Fruit fly (Drosophila melanogaster) whole organism, embryonic: ENCODE measurements around the gene CG13053.

ENCODE experiments used
- CG10267 ChIP-seq: fragments of 200-800 bp; sonication (Bioruptor generic); optimal IDR thresholded peaks from 2 replicates; lab custom pipeline; 2018; ENCODE audit warnings: missing biosample characterization, mild to moderate bottlenecking, missing genetic modification characterization, moderate library complexity
- CG10274 ChIP-seq: fragments of 200-800 bp; sonication (Bioruptor generic); optimal IDR thresholded peaks from 3 replicates; lab custom pipeline; 2017; ENCODE audit warnings: missing biosample characterization, mild to moderate bottlenecking, missing genetic modification characterization
- CG10366 ChIP-seq: fragments of 200-800 bp; sonication (Bioruptor generic); IDR thresholded peaks from 2 replicates; pipeline ENCODE4 v1.3.6; 2022; ENCODE audit warnings: missing biosample characterization, missing genetic modification characterization
- CG10431 ChIP-seq: fragments of 200-800 bp; sonication (Bioruptor generic); optimal IDR thresholded peaks from 3 replicates; lab custom pipeline; 2018; ENCODE audit warnings: missing biosample characterization, mild to moderate bottlenecking, missing genetic modification characterization
- CG10462 ChIP-seq: fragments of 200-800 bp; sonication (Bioruptor generic); optimal IDR thresholded peaks from 2 replicates; lab custom pipeline; 2016; ENCODE audit warnings: missing biosample characterization, missing genetic modification characterization
- CG11456 ChIP-seq: fragments of 200-800 bp; sonication (Bioruptor generic); IDR thresholded peaks from 3 replicates; pipeline ENCODE4 v1.3.6; 2022; ENCODE audit warnings: missing biosample characterization, missing genetic modification characterization
- CG11723 ChIP-seq: fragments of 200-800 bp; sonication (Bioruptor generic); optimal IDR thresholded peaks from 2 replicates; lab custom pipeline; 2017; ENCODE audit warnings: missing biosample characterization, mild to moderate bottlenecking, missing genetic modification characterization
- CG15011 ChIP-seq: fragments of 200-800 bp; sonication (Bioruptor generic); optimal IDR thresholded peaks from 3 replicates; lab custom pipeline; 2018; ENCODE audit warnings: missing biosample characterization, mild to moderate bottlenecking, missing genetic modification characterization
- CG1647 ChIP-seq: fragments of 200-800 bp; sonication (Bioruptor generic); optimal IDR thresholded peaks from 3 replicates; lab custom pipeline; 2016; ENCODE audit warnings: missing biosample characterization, missing genetic modification characterization
- CG17359 ChIP-seq: fragments of 200-800 bp; sonication (Bioruptor generic); optimal IDR thresholded peaks from 3 replicates; lab custom pipeline; 2018; ENCODE audit warnings: missing biosample characterization, mild to moderate bottlenecking, missing genetic modification characterization, moderate library complexity
- CG1792 ChIP-seq: fragments of 200-800 bp; sonication (Bioruptor generic); optimal IDR thresholded peaks from 2 replicates; lab custom pipeline; 2016; ENCODE audit warnings: missing biosample characterization, missing genetic modification characterization
- CG18619 ChIP-seq: fragments of 200-800 bp; sonication (Bioruptor generic); optimal IDR thresholded peaks from 3 replicates; lab custom pipeline; 2017; ENCODE audit warnings: missing biosample characterization, mild to moderate bottlenecking, missing genetic modification characterization
- CG3995 ChIP-seq: fragments of 200-800 bp; sonication (Bioruptor generic); optimal IDR thresholded peaks from 3 replicates; lab custom pipeline; 2016; ENCODE audit warnings: missing biosample characterization, missing genetic modification characterization
- CG7271 ChIP-seq: fragments of 200-800 bp; sonication (Bioruptor generic); optimal IDR thresholded peaks from 2 replicates; lab custom pipeline; 2018; ENCODE audit warnings: missing biosample characterization, mild to moderate bottlenecking, missing genetic modification characterization, moderate library complexity
- CG7556 ChIP-seq: fragments of 200-800 bp; sonication (Bioruptor generic); optimal IDR thresholded peaks from 2 replicates; lab custom pipeline; 2017; ENCODE audit warnings: missing biosample characterization, mild to moderate bottlenecking, missing genetic modification characterization
- CG7786 ChIP-seq: fragments of 200-800 bp; sonication (Bioruptor generic); optimal IDR thresholded peaks from 2 replicates; lab custom pipeline; 2016; ENCODE audit warnings: missing biosample characterization, missing genetic modification characterization
- CoRest ChIP-seq: fragments of 200-800 bp; sonication (Bioruptor generic); optimal IDR thresholded peaks from 3 replicates; lab custom pipeline; 2018; ENCODE audit warnings: missing biosample characterization, mild to moderate bottlenecking, missing genetic modification characterization, moderate library complexity
- Dp ChIP-seq: fragments of 200-800 bp; sonication (Bioruptor generic); optimal IDR thresholded peaks from 2 replicates; lab custom pipeline; 2018; ENCODE audit warnings: missing biosample characterization, mild to moderate bottlenecking, missing genetic modification characterization, moderate library complexity
- Eip74EF ChIP-seq, 2 experiments: fragments of 200-800 bp in 1 of 2; fragments of >200 bp in 1 of 2; sonication (Bioruptor generic) in 1 of 2; optimal IDR thresholded peaks; 2 replicates each; lab custom pipeline; 2017 to 2019; ENCODE audit warnings: missing biosample characterization in 2 of 2, missing genetic modification characterization in 2 of 2, mild to moderate bottlenecking in 1 of 2, moderate library complexity in 1 of 2
- Hmr ChIP-seq: fragments of 200-800 bp; sonication (Bioruptor generic); optimal IDR thresholded peaks from 3 replicates; lab custom pipeline; 2017; ENCODE audit warnings: mild to moderate bottlenecking, missing biosample characterization, missing genetic modification reagents, missing genetic modification characterization
- Jarid2 ChIP-seq: fragments of 200-800 bp; sonication (Bioruptor generic); optimal IDR thresholded peaks from 3 replicates; lab custom pipeline; 2017; ENCODE audit warnings: mild to moderate bottlenecking, missing biosample characterization, missing genetic modification reagents, missing genetic modification characterization
- MESR4 ChIP-seq: fragments of 200-800 bp; sonication (Bioruptor generic); optimal IDR thresholded peaks from 2 replicates; lab custom pipeline; 2018; ENCODE audit warnings: missing biosample characterization, mild to moderate bottlenecking, missing genetic modification characterization, moderate library complexity
- Myb ChIP-seq: fragments of 200-800 bp; sonication (Bioruptor generic); optimal IDR thresholded peaks from 2 replicates; lab custom pipeline; 2016; ENCODE audit warnings: missing biosample characterization, missing genetic modification characterization
- Nf-YA ChIP-seq: fragments of 200-800 bp; sonication (Bioruptor generic); IDR thresholded peaks from 2 replicates; pipeline ENCODE4 v1.3.6; 2022; ENCODE audit warnings: missing biosample characterization, missing genetic modification characterization
- Vsx1 ChIP-seq: fragments of 200-800 bp; sonication (Bioruptor generic); optimal IDR thresholded peaks from 2 replicates; lab custom pipeline; 2017; ENCODE audit warnings: missing biosample characterization, mild to moderate bottlenecking, missing genetic modification characterization, missing genetic modification reagents
- YL-1 ChIP-seq: fragments of 200-800 bp; sonication (Bioruptor generic); optimal IDR thresholded peaks from 3 replicates; lab custom pipeline; 2017; ENCODE audit warnings: missing biosample characterization, mild to moderate bottlenecking, missing genetic modification characterization
- ap ChIP-seq: fragments of 200-800 bp; sonication (Bioruptor generic); IDR thresholded peaks from 2 replicates; pipeline ENCODE4 v1.3.6; 2022; ENCODE audit warnings: missing biosample characterization, missing genetic modification characterization
- ase ChIP-seq: fragments of 200-800 bp; sonication (Bioruptor generic); IDR thresholded peaks from 3 replicates; pipeline ENCODE4 v1.3.6; 2022; ENCODE audit warnings: missing biosample characterization, missing genetic modification characterization
- ash1 ChIP-seq: fragments of 200-800 bp; sonication (Bioruptor generic); optimal IDR thresholded peaks from 2 replicates; lab custom pipeline; 2018; ENCODE audit warnings: missing biosample characterization, mild to moderate bottlenecking, missing genetic modification characterization
- cad ChIP-seq: fragments of >200 bp; optimal IDR thresholded peaks from 2 replicates; lab custom pipeline; 2017; ENCODE audit warnings: missing biosample characterization, missing genetic modification characterization
- cato ChIP-seq: fragments of 200-800 bp; sonication (Bioruptor generic); optimal IDR thresholded peaks from 2 replicates; lab custom pipeline; 2016; ENCODE audit warnings: missing biosample characterization, missing genetic modification characterization, borderline replicate concordance
- chinmo ChIP-seq: fragments of 200-800 bp; sonication (Bioruptor generic); IDR thresholded peaks from 4 replicates; pipeline ENCODE4 v1.3.6; 2022; ENCODE audit warnings: missing biosample characterization, missing genetic modification characterization; ENCODE audit not compliant: partially characterized antibody
- chn ChIP-seq: fragments of 200-800 bp; sonication (Bioruptor generic); optimal IDR thresholded peaks from 2 replicates; lab custom pipeline; 2016; ENCODE audit warnings: missing biosample characterization, missing genetic modification characterization
- crc ChIP-seq: fragments of 200-800 bp; sonication (Bioruptor generic); optimal IDR thresholded peaks from 2 replicates; lab custom pipeline; 2016; ENCODE audit warnings: missing biosample characterization, missing genetic modification characterization
- crol ChIP-seq: fragments of 200-800 bp; sonication (Bioruptor generic); IDR thresholded peaks from 2 replicates; pipeline ENCODE4 v1.3.6; 2022; ENCODE audit warnings: missing biosample characterization, missing genetic modification characterization
- danr ChIP-seq: fragments of 200-800 bp; sonication (Bioruptor generic); IDR thresholded peaks from 2 replicates; pipeline ENCODE4 v1.3.6; 2022; ENCODE audit warnings: missing biosample characterization, missing genetic modification characterization
- dm ChIP-seq: fragments of 200-800 bp; sonication (Bioruptor generic); optimal IDR thresholded peaks from 3 replicates; lab custom pipeline; 2016; ENCODE audit warnings: missing biosample characterization, missing genetic modification characterization
- ems ChIP-seq: fragments of 200-800 bp; sonication (Bioruptor generic); optimal IDR thresholded peaks from 3 replicates; lab custom pipeline; 2016; ENCODE audit warnings: missing biosample characterization, missing genetic modification characterization
- gcm2 ChIP-seq: fragments of 200-800 bp; sonication (Bioruptor generic); optimal IDR thresholded peaks from 2 replicates; lab custom pipeline; 2016; ENCODE audit warnings: missing biosample characterization, missing genetic modification characterization
- gem ChIP-seq: fragments of 200-800 bp; sonication (Bioruptor generic); optimal IDR thresholded peaks from 2 replicates; lab custom pipeline; 2019; ENCODE audit warnings: missing biosample characterization, mild to moderate bottlenecking, missing genetic modification characterization, moderate library complexity
- grn ChIP-seq: fragments of 200-800 bp; sonication (Bioruptor generic); optimal IDR thresholded peaks from 3 replicates; lab custom pipeline; 2017; ENCODE audit warnings: missing biosample characterization, missing genetic modification characterization
- luna ChIP-seq: fragments of 200-800 bp; sonication (Bioruptor generic); optimal IDR thresholded peaks from 2 replicates; lab custom pipeline; 2016; ENCODE audit warnings: missing biosample characterization, missing genetic modification characterization
- nau ChIP-seq: fragments of 200-800 bp; sonication (Bioruptor generic); optimal IDR thresholded peaks from 3 replicates; lab custom pipeline; 2017; ENCODE audit warnings: missing biosample characterization, mild to moderate bottlenecking, missing genetic modification characterization, missing genetic modification reagents
- nerfin-1 ChIP-seq: fragments of 200-800 bp; sonication (Bioruptor generic); optimal IDR thresholded peaks from 3 replicates; lab custom pipeline; 2019; ENCODE audit warnings: missing biosample characterization, mild to moderate bottlenecking, missing genetic modification characterization, moderate library complexity
- onecut ChIP-seq: fragments of 200-800 bp; sonication (Bioruptor generic); IDR thresholded peaks from 2 replicates; pipeline ENCODE4 v1.3.6; 2022; ENCODE audit warnings: missing biosample characterization, missing genetic modification characterization
- sc ChIP-seq, 3 experiments: fragments of >200 bp in 2 of 3; fragments of 200-800 bp in 1 of 3; sonication (Bioruptor generic) in 1 of 3; optimal IDR thresholded peaks; 2 replicates in 2 of 3; 3 replicates in 1 of 3; lab custom pipeline; 2017; ENCODE audit warnings: mild to moderate bottlenecking in 1 of 3, missing biosample characterization in 1 of 3, missing genetic modification characterization in 1 of 3, missing genetic modification reagents in 1 of 3
- sisA ChIP-seq: fragments of 200-800 bp; sonication (Bioruptor generic); IDR thresholded peaks from 2 replicates; pipeline ENCODE4 v1.3.6; 2022; ENCODE audit warnings: missing biosample characterization, missing genetic modification characterization
- stc ChIP-seq: fragments of 200-800 bp; sonication (Bioruptor generic); IDR thresholded peaks from 2 replicates; pipeline ENCODE4 v1.3.6; 2022; ENCODE audit warnings: missing biosample characterization, missing genetic modification characterization
- tna ChIP-seq: fragments of 200-800 bp; sonication (Bioruptor generic); IDR thresholded peaks from 2 replicates; pipeline ENCODE4 v1.3.6; 2022; ENCODE audit warnings: missing biosample characterization, missing genetic modification characterization; ENCODE audit not compliant: partially characterized antibody
- tup ChIP-seq: fragments of 200-800 bp; sonication (Bioruptor generic); optimal IDR thresholded peaks from 2 replicates; lab custom pipeline; 2016; ENCODE audit warnings: missing biosample characterization, mild to moderate bottlenecking, missing genetic modification characterization, moderate library complexity

Gene CG13053

dm6 chr3L:16289067-16289466 lies 29.5 kb upstream of the CG13053 start (continued):
- no peak for TF ChIP-seq sc (optimal IDR thresholded peaks at IDR 0.05; lab: Kevin White, UChicago)
- TF ChIP-seq sc (GFP tag; optimal IDR thresholded peaks at IDR 0.05; lab: Kevin White, UChicago), result no peak
- no peak for TF ChIP-seq chn (GFP tag; lab: Kevin White, UChicago)
- TF ChIP-seq cato (GFP tag; lab: Kevin White, UChicago), result no peak
- no peak for TF ChIP-seq grn (GFP tag; lab: Kevin White, UChicago)
- TF ChIP-seq CG10431, result no peak
- no peak for TF ChIP-seq crol (GFP tag; lab: Robert Waterston, UW)
- no peak for TF ChIP-seq MESR4
- peak; percentile 65 for TF ChIP-seq ap
- no peak for TF ChIP-seq CG1647 (GFP tag; lab: Kevin White, UChicago)
- TF ChIP-seq nau (GFP tag; lab: Kevin White, UChicago), result no peak
- TF ChIP-seq gcm2, result no peak
- 0 out of 2 replicates have a peak, but pooled peaks have one; percentile 7 for TF ChIP-seq onecut
- no peak for TF ChIP-seq cad (GFP tag; lab: Kevin White, UChicago)
- no peak for TF ChIP-seq CG7271 (tag; lab: Kevin White, UChicago)
- TF ChIP-seq CG10267, result no peak
- TF ChIP-seq Myb (GFP tag; lab: Kevin White, UChicago), result no peak
- no peak for TF ChIP-seq tna (GFP tag; lab: Robert Waterston, UW)
- TF ChIP-seq Vsx1 (GFP tag; lab: Kevin White, UChicago), result no peak
- no peak for TF ChIP-seq crc (GFP tag; lab: Kevin White, UChicago)
- TF ChIP-seq ase (GFP tag; lab: Robert Waterston, UW), result peak; percentile 47; the same call in 1 of the 3 replicates
- TF ChIP-seq gem, result peak; percentile 65
- TF ChIP-seq CoRest (tag; lab: Kevin White, UChicago), result peak; percentile 20
- TF ChIP-seq ems (GFP tag; lab: Kevin White, UChicago), result no peak
- TF ChIP-seq CG15011 (GFP tag; lab: Kevin White, UChicago), result no peak
- TF ChIP-seq CG1792 (GFP tag; lab: Kevin White, UChicago), result no peak
- no peak for TF ChIP-seq Hmr (GFP tag; lab: Kevin White, UChicago)
- TF ChIP-seq stc (GFP tag; lab: Robert Waterston, UW), result 0 out of 2 replicates have a peak, but pooled peaks have one; percentile 26
- no peak for TF ChIP-seq tup (GFP tag; lab: Kevin White, UChicago)
- no peak for TF ChIP-seq CG10462 (GFP tag; lab: Kevin White, UChicago)
- TF ChIP-seq CG7556, result no peak
- TF ChIP-seq Eip74EF (GFP tag; optimal IDR thresholded peaks at IDR 0.05; lab: Kevin White, UChicago), result no peak
- TF ChIP-seq CG7786 (GFP tag; lab: Kevin White, UChicago), result no peak
- no peak for TF ChIP-seq ash1
- TF ChIP-seq dm (GFP tag; lab: Kevin White, UChicago), result no peak
- TF ChIP-seq danr (GFP tag; lab: Robert Waterston, UW), result no peak
- no peak for TF ChIP-seq CG18619
- no peak for TF ChIP-seq Dp
- no peak for TF ChIP-seq CG3995 (GFP tag; lab: Kevin White, UChicago)
- peak; percentile 15; the same call in 1 of the 2 replicates for TF ChIP-seq sisA (GFP tag; lab: Robert Waterston, UW)
- TF ChIP-seq YL-1 (GFP tag; lab: Kevin White, UChicago), result no peak
- no peak for TF ChIP-seq luna (GFP tag; lab: Kevin White, UChicago)
- no peak for TF ChIP-seq CG17359 (tag; lab: Kevin White, UChicago)
- no peak for TF ChIP-seq Jarid2 (GFP tag; lab: Kevin White, UChicago)
- no peak for TF ChIP-seq CG11456 (GFP tag; lab: Robert Waterston, UW)
- TF ChIP-seq nerfin-1 (tag; lab: Kevin White, UChicago), result no peak
- no peak; the same call in 1 of the 2 replicates for TF ChIP-seq CG10366 (GFP tag; lab: Robert Waterston, UW)
- 0 out of 2 replicates have a peak, but pooled peaks have one; percentile 20 for TF ChIP-seq Nf-YA
- TF ChIP-seq CG10274 (GFP tag; lab: Kevin White, UChicago), result no peak
- no peak for TF ChIP-seq chinmo
- TF ChIP-seq CG11723 (GFP tag; lab: Kevin White, UChicago), result no peak
